Fruit fly (Drosophila melanogaster): Measurements from ENCODE around the gene Mrp4.

The Mrp4 gene

DNA sequence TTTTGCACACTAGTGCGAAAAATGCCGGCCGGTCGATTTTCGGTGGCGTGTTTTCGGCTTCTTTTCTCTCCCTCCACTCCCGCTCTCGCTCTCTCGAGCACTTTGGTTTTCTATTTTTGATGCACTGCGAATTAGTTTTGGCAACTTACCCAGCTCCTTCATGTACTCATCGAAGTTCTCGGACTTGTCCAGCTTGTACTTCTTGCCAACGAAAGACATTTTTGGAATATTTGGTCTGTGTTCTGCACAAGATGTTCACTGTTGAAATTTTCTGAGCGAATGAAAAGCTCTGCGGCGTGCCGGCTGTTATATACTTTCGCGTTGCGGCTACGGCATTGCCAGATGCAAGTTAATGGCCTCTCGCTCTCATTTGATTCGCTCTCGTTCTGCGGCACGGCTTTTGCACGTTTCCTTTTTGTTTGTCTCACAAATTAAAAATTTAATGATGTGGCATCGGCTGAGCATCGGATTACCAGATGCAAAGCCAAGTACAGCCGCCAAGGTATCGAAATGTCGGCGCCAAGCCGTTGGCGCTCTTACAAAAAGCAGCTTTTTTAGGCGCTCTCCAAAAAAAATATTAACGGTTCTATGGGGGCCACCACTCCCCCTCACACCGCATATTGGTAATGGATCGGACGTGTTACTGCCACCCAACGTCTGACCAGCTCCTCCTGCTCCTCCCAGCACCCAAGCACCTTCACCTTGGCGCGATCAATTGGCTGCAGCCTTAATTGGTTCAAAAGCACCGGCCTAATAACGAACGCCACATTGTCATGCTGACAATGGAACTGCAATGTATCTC is 2.1 kb upstream of the Mrp4 start, which contains the start of the genes fabp and sea (continued):
- TF ChIP-seq bbx (GFP tag; IDR thresholded peaks at IDR 0.05; ENCODE audit: partially characterized antibody) (peak; percentile 41), HLHmδ (GFP tag; optimal IDR thresholded peaks at IDR 0.05) (peak; percentile 6), cwo (GFP tag; optimal IDR thresholded peaks at IDR 0.05) (peak; percentile 37), CG34422 (GFP tag; IDR thresholded peaks at IDR 0.05) (peak; percentile 78; the same call in 1 of the 3 replicates), lilli (GFP tag; optimal IDR thresholded peaks at IDR 0.05) (peak; percentile 19), abd-A (tag; optimal IDR thresholded peaks at IDR 0.05) (peak; percentile 59), CG32532 (GFP tag; IDR thresholded peaks at IDR 0.05) (peak; percentile 33; the same call in 1 of the 2 replicates), CG30431 (GFP tag; optimal IDR thresholded peaks at IDR 0.05) (no peak), Optix (GFP tag; IDR thresholded peaks at IDR 0.05) (no peak), CG7963 (GFP tag; IDR thresholded peaks at IDR 0.05; ENCODE audit: partially characterized antibody) (0 out of 3 replicates have a peak, but pooled peaks have one; percentile 18), Trl (optimal IDR thresholded peaks at IDR 0.05) (peak; percentile 67 to 82), Trl (GFP tag; optimal IDR thresholded peaks at IDR 0.05) (peak; percentile 53), Hmr (GFP tag; optimal IDR thresholded peaks at IDR 0.05) (peak; percentile 35), CG10959 (GFP tag; IDR thresholded peaks at IDR 0.05) (no peak), sens-2 (GFP tag; IDR thresholded peaks at IDR 0.05) (0 out of 2 replicates have a peak, but pooled peaks have one; percentile 10), CG2678 (tag; optimal IDR thresholded peaks at IDR 0.05) (peak; percentile 14), CG13296 (GFP tag; optimal IDR thresholded peaks at IDR 0.05) (peak; percentile 36), CG34376 (GFP tag; optimal IDR thresholded peaks at IDR 0.05) (peak; percentile 77), PHDP (tag; optimal IDR thresholded peaks at IDR 0.05) (peak; percentile 8), CG7987 (GFP tag; optimal IDR thresholded peaks at IDR 0.05) (no peak), lab (GFP tag; optimal IDR thresholded peaks at IDR 0.05) (peak; percentile 28), Dip3 (GFP tag; optimal IDR thresholded peaks at IDR 0.05) (no peak), Nf-YC (tag; optimal IDR thresholded peaks at IDR 0.05) (peak; percentile 28), CG17385 (GFP tag; optimal IDR thresholded peaks at IDR 0.05) (peak; percentile 21), rib (GFP tag; IDR thresholded peaks at IDR 0.05) (peak; percentile 68), pum (GFP tag; optimal IDR thresholded peaks at IDR 0.05) (no peak), Drgx (GFP tag; IDR thresholded peaks at IDR 0.05) (peak; percentile 44; the same call in 1 of the 2 replicates), mirr (GFP tag; optimal IDR thresholded peaks at IDR 0.05) (peak; percentile 43), CG11398 (GFP tag; optimal IDR thresholded peaks at IDR 0.05) (no peak), slbo (GFP tag; IDR thresholded peaks at IDR 0.05) (no peak), lbe (GFP tag; optimal IDR thresholded peaks at IDR 0.05) (peak; percentile 36), Xbp1 (GFP tag; optimal IDR thresholded peaks at IDR 0.05) (no peak), CG31224 (GFP tag; IDR thresholded peaks at IDR 0.05) (no peak), Pdp1 (GFP tag; optimal IDR thresholded peaks at IDR 0.05) (peak in 1 of 2 experiments; percentile 44), CG10209 (GFP tag; optimal IDR thresholded peaks at IDR 0.05) (no peak), Deaf1 (tag; optimal IDR thresholded peaks at IDR 0.05) (peak; percentile 48), pfk (GFP tag; optimal IDR thresholded peaks at IDR 0.05) (peak; percentile 5), CG18599 (GFP tag; optimal IDR thresholded peaks at IDR 0.05) (peak; percentile 30)

DNA sequence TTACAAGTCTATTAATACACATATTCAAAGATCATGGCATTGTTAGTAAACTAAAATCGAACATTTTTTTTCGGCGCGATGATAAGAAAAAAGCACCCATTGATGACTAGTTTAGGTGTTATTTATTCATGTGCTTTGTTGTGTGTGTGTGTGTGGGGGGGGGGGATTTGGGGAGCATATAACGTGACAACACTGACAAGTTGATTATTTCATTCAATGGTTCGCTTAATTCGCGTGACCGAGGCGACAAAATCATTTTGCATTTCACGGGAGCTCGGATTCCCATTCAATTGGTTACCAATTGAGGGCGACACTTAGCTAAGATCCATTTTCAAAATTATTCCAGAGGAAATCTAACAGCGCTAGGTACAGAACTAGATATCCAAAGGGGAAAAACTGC is 943 bp downstream of the Mrp4 start:
- TF ChIP-seq CG11560 (tag; IDR thresholded peaks at IDR 0.05) (no peak), Hr3 (GFP tag; optimal IDR thresholded peaks at IDR 0.05) (no peak), CG2678 (tag; optimal IDR thresholded peaks at IDR 0.05) (no peak), HLH3B (GFP tag; IDR thresholded peaks at IDR 0.05) (no peak), cg (GFP tag; optimal IDR thresholded peaks at IDR 0.05) (peak; percentile 48), Mrtf (GFP tag; IDR thresholded peaks at IDR 0.05) (no peak), crol (GFP tag; IDR thresholded peaks at IDR 0.05) (peak; percentile 52), wor (GFP tag; IDR thresholded peaks at IDR 0.05) (no peak), peb (GFP tag; IDR thresholded peaks at IDR 0.05) (no peak), chinmo (GFP tag; IDR thresholded peaks at IDR 0.05; ENCODE audit: partially characterized antibody) (0 out of 4 replicates have a peak, but pooled peaks have one; percentile 71), MESR4 (GFP tag; optimal IDR thresholded peaks at IDR 0.05) (no peak), ash1 (GFP tag; optimal IDR thresholded peaks at IDR 0.05) (no peak), CHES-1-like (GFP tag; optimal IDR thresholded peaks at IDR 0.05) (no peak), gfzf (GFP tag; optimal IDR thresholded peaks at IDR 0.05) (no peak)
